Fruit fly (Drosophila melanogaster) whole organism, embryonic: Measurements from ENCODE around the gene CG9389.

Experiments
- B-H1 ChIP-seq: fragments of 200-800 bp; sonication (Bioruptor generic); IDR thresholded peaks from 3 replicates; pipeline ENCODE4 v1.3.6; 2022; ENCODE audit warnings: missing biosample characterization, missing genetic modification characterization
- CG12219 ChIP-seq: fragments of 200-800 bp; sonication (Bioruptor generic); optimal IDR thresholded peaks from 3 replicates; lab custom pipeline; 2018; ENCODE audit warnings: missing biosample characterization, mild to moderate bottlenecking, missing genetic modification characterization
- CG13624 ChIP-seq: fragments of 200-800 bp; sonication (Bioruptor generic); optimal IDR thresholded peaks from 2 replicates; lab custom pipeline; 2016; ENCODE audit warnings: missing biosample characterization, missing genetic modification characterization
- CG15269 ChIP-seq: fragments of 200-800 bp; sonication (Bioruptor generic); optimal IDR thresholded peaks from 2 replicates; lab custom pipeline; 2018; ENCODE audit warnings: missing biosample characterization, mild to moderate bottlenecking, missing genetic modification characterization, moderate library complexity
- Meics ChIP-seq: fragments of 200-800 bp; sonication (Bioruptor generic); optimal IDR thresholded peaks from 2 replicates; lab custom pipeline; 2017; ENCODE audit warnings: missing biosample characterization, mild to moderate bottlenecking, missing genetic modification characterization
- en ChIP-seq: fragments of 200-800 bp; sonication (Bioruptor generic); optimal IDR thresholded peaks from 2 replicates; lab custom pipeline; 2016; ENCODE audit warnings: missing biosample characterization, missing genetic modification characterization
- lab ChIP-seq: fragments of 200-800 bp; sonication (Bioruptor generic); optimal IDR thresholded peaks from 3 replicates; lab custom pipeline; 2017; ENCODE audit warnings: missing biosample characterization, missing genetic modification characterization, mild to moderate bottlenecking, moderate library complexity, missing genetic modification reagents

DNA sequence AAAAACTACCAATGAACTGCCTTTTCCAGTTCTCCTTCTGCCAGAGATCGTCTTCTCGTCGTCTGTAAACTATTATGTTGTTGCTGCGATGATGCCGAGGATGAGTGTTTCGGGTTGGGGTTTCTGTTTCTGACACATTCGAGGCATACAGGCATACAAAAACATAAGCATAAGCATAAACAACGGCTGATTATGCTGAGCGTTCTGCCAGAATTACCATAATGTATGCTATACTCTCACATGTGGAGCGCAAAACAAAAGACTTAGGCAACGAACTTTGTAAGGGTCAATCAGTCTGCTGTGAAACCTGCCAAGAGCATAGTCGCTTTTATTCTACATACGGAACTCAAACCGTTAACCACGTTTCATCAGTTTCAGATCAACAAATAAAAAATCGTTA, 23.8 kb upstream of the CG9389 start, which contains the start of gene Cpr78Cb:
- TF ChIP-seq en, result no peak
- no peak for TF ChIP-seq B-H1
- no peak for TF ChIP-seq CG12219 (GFP tag; lab: Kevin White, UChicago)
- TF ChIP-seq CG15269 (tag; lab: Kevin White, UChicago), result no peak
- no peak for TF ChIP-seq Meics (GFP tag; lab: Kevin White, UChicago)
- no peak for TF ChIP-seq lab (GFP tag; lab: Kevin White, UChicago)
- no peak for TF ChIP-seq CG13624 (GFP tag; lab: Kevin White, UChicago)
